Fruit fly (Drosophila melanogaster): ENCODE results near the gene inaF-B.

Gene inaF-B

dm6 chrX:11681558-11682551, 50.7 kb downstream of the inaF-B start (continued):
- TF ChIP-seq sage (GFP tag; optimal IDR thresholded peaks at IDR 0.05): peak; percentile 44
- peak; percentile 100 for TF ChIP-seq fru (GFP tag; optimal IDR thresholded peaks at IDR 0.05)
- no peak for TF ChIP-seq GATAd (GFP tag; optimal IDR thresholded peaks at IDR 0.05)
- TF ChIP-seq jim (GFP tag; optimal IDR thresholded peaks at IDR 0.05): no peak
- TF ChIP-seq OdsH (GFP tag; optimal IDR thresholded peaks at IDR 0.05): peak; percentile 15
- peak; percentile 67 for TF ChIP-seq CG9705 (GFP tag; optimal IDR thresholded peaks at IDR 0.05)
- peak; percentile 72 for TF ChIP-seq rgr (GFP tag; optimal IDR thresholded peaks at IDR 0.05)
- peak; percentile 50 for TF ChIP-seq Hr83 (GFP tag; optimal IDR thresholded peaks at IDR 0.05; ENCODE audit: poor library complexity, severe bottlenecking)
- no peak for TF ChIP-seq Dfd (GFP tag; optimal IDR thresholded peaks at IDR 0.05)
- no peak for TF ChIP-seq pan (optimal IDR thresholded peaks at IDR 0.05)

- TF ChIP-seq GATAd (GFP tag; optimal IDR thresholded peaks at IDR 0.05) (no peak), Dif (GFP tag; optimal IDR thresholded peaks at IDR 0.05; ENCODE audit: partially characterized antibody) (no peak), dmrt93B (GFP tag; optimal IDR thresholded peaks at IDR 0.05) (no peak), brk (GFP tag; optimal IDR thresholded peaks at IDR 0.05) (no peak), psq (GFP tag; optimal IDR thresholded peaks at IDR 0.05) (no peak)
Observed at dm6 chrX:11680405-11680804, 52.2 kb downstream of the inaF-B start.

dm6 chrX:11679461-11679860, 53.1 kb downstream of the inaF-B start:
- TF ChIP-seq OdsH (GFP tag; optimal IDR thresholded peaks at IDR 0.05) (peak; percentile 45), Dif (GFP tag; optimal IDR thresholded peaks at IDR 0.05; ENCODE audit: partially characterized antibody) (no peak), Mio (GFP tag; optimal IDR thresholded peaks at IDR 0.05) (no peak), psq (GFP tag; optimal IDR thresholded peaks at IDR 0.05) (peak; percentile 28), foxo (GFP tag; optimal IDR thresholded peaks at IDR 0.05) (peak in 1 of 2 experiments; percentile 27), h (GFP tag; optimal IDR thresholded peaks at IDR 0.05) (peak; percentile 20), Sp1 (GFP tag; optimal IDR thresholded peaks at IDR 0.05) (no peak), br (GFP tag; optimal IDR thresholded peaks at IDR 0.05) (peak; percentile 25), jim (GFP tag; optimal IDR thresholded peaks at IDR 0.05) (no peak), rgr (GFP tag; optimal IDR thresholded peaks at IDR 0.05) (peak; percentile 24), HLH106 (tag; optimal IDR thresholded peaks at IDR 0.05) (peak; percentile 10), Abd-B (GFP tag; optimal IDR thresholded peaks at IDR 0.05) (no peak), woc (GFP tag; optimal IDR thresholded peaks at IDR 0.05) (peak; percentile 12), Dfd (GFP tag; optimal IDR thresholded peaks at IDR 0.05) (no peak), CG32264 (GFP tag; optimal IDR thresholded peaks at IDR 0.05) (no peak), fru (GFP tag; optimal IDR thresholded peaks at IDR 0.05) (peak; percentile 55)

dm6 chrX:11678539-11679040, 54.0 kb downstream of the inaF-B start, which contains the start of the genes Vlet and bif:
TSS of gene Vlet (minus strand) at chrX:11678589.
TSS of gene bif (plus strand) at chrX:11678970.
- peak; percentile 53 for TF ChIP-seq sage (GFP tag; optimal IDR thresholded peaks at IDR 0.05)
- peak; percentile 46 for TF ChIP-seq fru (GFP tag; optimal IDR thresholded peaks at IDR 0.05)
- peak; percentile 38 for TF ChIP-seq Sp1 (GFP tag; optimal IDR thresholded peaks at IDR 0.05)
- peak; percentile 34 for TF ChIP-seq OdsH (GFP tag; optimal IDR thresholded peaks at IDR 0.05)
- no peak for TF ChIP-seq CG32264 (GFP tag; optimal IDR thresholded peaks at IDR 0.05)
- TF ChIP-seq ey (GFP tag; optimal IDR thresholded peaks at IDR 0.05): peak; percentile 35
- peak; percentile 71 for TF ChIP-seq HLH106 (tag; optimal IDR thresholded peaks at IDR 0.05)
- no peak for TF ChIP-seq jim (GFP tag; optimal IDR thresholded peaks at IDR 0.05)
- TF ChIP-seq woc (GFP tag; optimal IDR thresholded peaks at IDR 0.05): no peak
- no peak for TF ChIP-seq CrebA (GFP tag; optimal IDR thresholded peaks at IDR 0.05; ENCODE audit: borderline replicate concordance)
- TF ChIP-seq br (GFP tag; optimal IDR thresholded peaks at IDR 0.05): peak; percentile 18
- no peak for TF ChIP-seq Rel (GFP tag; optimal IDR thresholded peaks at IDR 0.05)
- TF ChIP-seq Rel (tag; optimal IDR thresholded peaks at IDR 0.05): no peak
- TF ChIP-seq sv (GFP tag; optimal IDR thresholded peaks at IDR 0.05): peak; percentile 11
- peak in 1 of 2 experiments; percentile 73 for TF ChIP-seq foxo (GFP tag; optimal IDR thresholded peaks at IDR 0.05)
- no peak for TF ChIP-seq Hnf4 (GFP tag; optimal IDR thresholded peaks at IDR 0.05)
- peak; percentile 45 for TF ChIP-seq psq (GFP tag; optimal IDR thresholded peaks at IDR 0.05)
- TF ChIP-seq brk (GFP tag; optimal IDR thresholded peaks at IDR 0.05): no peak
- peak; percentile 68 for TF ChIP-seq rgr (GFP tag; optimal IDR thresholded peaks at IDR 0.05)
- TF ChIP-seq Dif (GFP tag; optimal IDR thresholded peaks at IDR 0.05; ENCODE audit: partially characterized antibody): no peak
- TF ChIP-seq dmrt93B (GFP tag; optimal IDR thresholded peaks at IDR 0.05): peak; percentile 50
- peak; percentile 31 for TF ChIP-seq h (GFP tag; optimal IDR thresholded peaks at IDR 0.05)
